Worm (Caenorhabditis elegans) whole organism, mixed stage, embryonic: ENCODE data around the gene npp-1.

Source experiments
- elt-3 ChIP-seq: fragments of 150-350 bp; optimal IDR thresholded peaks from 2 replicates; lab custom pipeline; 2014; ENCODE audit warnings: missing biosample characterization, missing genetic modification characterization
- hlh-1 ChIP-seq: fragments of 150-350 bp; optimal IDR thresholded peaks from 2 replicates; lab custom pipeline; 2014; ENCODE audit warnings: missing biosample characterization, missing genetic modification reagents, missing genetic modification characterization
- lin-13 ChIP-seq: fragments of 150-350 bp; optimal IDR thresholded peaks from 2 replicates; lab custom pipeline; 2014; ENCODE audit warnings: missing biosample characterization, missing genetic modification characterization
- lsy-2 ChIP-seq: fragments of 150-350 bp; optimal IDR thresholded peaks from 2 replicates; lab custom pipeline; 2014; ENCODE audit warnings: missing biosample characterization, missing genetic modification characterization
- mab-5 ChIP-seq: fragments of 150-350 bp; optimal IDR thresholded peaks from 2 replicates; lab custom pipeline; 2014; ENCODE audit warnings: missing biosample characterization, missing genetic modification characterization
- mep-1 ChIP-seq: fragments of 150-350 bp; optimal IDR thresholded peaks from 2 replicates; lab custom pipeline; 2017; ENCODE audit warnings: missing biosample characterization, missing genetic modification reagents, missing genetic modification characterization, inconsistent platforms
- nhr-12 ChIP-seq: fragments of 150-350 bp; optimal IDR thresholded peaks from 2 replicates; lab custom pipeline; 2014; ENCODE audit warnings: missing biosample characterization, missing genetic modification characterization
- nhr-237 ChIP-seq: fragments of 150-350 bp; optimal IDR thresholded peaks from 2 replicates; lab custom pipeline; 2014; ENCODE audit warnings: missing biosample characterization, missing genetic modification characterization
- nhr-28 ChIP-seq: fragments of 150-350 bp; optimal IDR thresholded peaks from 2 replicates; lab custom pipeline; 2014; ENCODE audit warnings: missing biosample characterization, missing genetic modification characterization
- nhr-76 ChIP-seq: sonication (generic microtip); optimal IDR thresholded peaks from 2 replicates; lab custom pipeline; 2017; ENCODE audit warnings: missing biosample characterization, missing genetic modification characterization
- snpc-4 ChIP-seq: fragments of 150-350 bp; optimal IDR thresholded peaks from 2 replicates; lab custom pipeline; 2014; ENCODE audit warnings: missing biosample characterization, missing genetic modification characterization
- tbx-8 ChIP-seq: fragments of 200-800 bp; sonication (Bioruptor generic); optimal IDR thresholded peaks from 2 replicates; lab custom pipeline; 2018; ENCODE audit warnings: mild to moderate bottlenecking, missing genetic modification characterization, moderate library complexity, missing compliant biosample characterization
- unc-39 ChIP-seq: fragments of 150-350 bp; optimal IDR thresholded peaks from 2 replicates; lab custom pipeline; 2014; ENCODE audit warnings: missing biosample characterization, missing genetic modification characterization
- ztf-11 ChIP-seq: fragments of 150-350 bp; optimal IDR thresholded peaks from 2 replicates; lab custom pipeline; 2014; ENCODE audit warnings: missing biosample characterization, missing genetic modification characterization

DNA sequence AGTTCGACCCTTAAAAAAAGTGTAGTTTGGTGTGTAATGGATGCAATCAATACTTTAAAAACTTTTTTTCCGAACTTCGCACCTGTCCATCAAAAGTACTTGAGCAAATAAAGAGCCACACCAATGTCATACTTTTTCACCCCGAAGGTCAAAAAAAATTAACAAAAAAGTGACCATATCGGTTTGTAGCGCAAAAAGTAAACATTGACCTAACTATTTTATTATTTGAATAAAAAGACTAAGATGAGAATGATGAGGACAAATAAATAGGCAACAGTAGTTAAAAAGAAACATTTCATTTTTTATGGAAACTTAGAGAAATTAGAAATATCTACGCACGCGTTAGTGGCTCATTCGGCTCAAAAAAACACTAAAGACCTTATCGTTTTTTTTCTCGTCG lies 11.1 kb downstream of the npp-1 start:
- TF ChIP-seq nhr-76 = no peak
- TF ChIP-seq ztf-11 = no peak
- TF ChIP-seq nhr-237 (tag; lab: Kevin White, UChicago) = no peak
- TF ChIP-seq mab-5 (tag; lab: Kevin White, UChicago) = no peak
- no peak for TF ChIP-seq unc-39 (tag; lab: Kevin White, UChicago)
- TF ChIP-seq mep-1 (tag; lab: Kevin White, UChicago) = no peak
- no peak for TF ChIP-seq nhr-12 (tag; lab: Kevin White, UChicago)
- no peak for TF ChIP-seq elt-3
- no peak for TF ChIP-seq snpc-4
- no peak for TF ChIP-seq lin-13 (tag; lab: Kevin White, UChicago)
- no peak for TF ChIP-seq hlh-1
- TF ChIP-seq nhr-28 = no peak
- TF ChIP-seq lsy-2 (tag; lab: Kevin White, UChicago) = no peak
- TF ChIP-seq tbx-8 (GFP tag; lab: Kevin White, UChicago) = no peak
